Fruit fly (Drosophila melanogaster) whole organism, adult: ENCODE results near the gene mRpL17.

Source experiments
- CG11617 ChIP-seq: fragments of 200-800 bp; sonication (Bioruptor generic); optimal IDR thresholded peaks from 2 replicates; lab custom pipeline; 2017; ENCODE audit warnings: mild to moderate bottlenecking, missing biosample characterization, missing genetic modification reagents, missing genetic modification characterization
- CG12768 ChIP-seq: fragments of 200-800 bp; sonication (Bioruptor generic); optimal IDR thresholded peaks from 2 replicates; lab custom pipeline; 2017; ENCODE audit warnings: missing biosample characterization, missing genetic modification characterization, mild to moderate bottlenecking, moderate library complexity, missing genetic modification reagents
- CG14711 ChIP-seq: fragments of 200-800 bp; sonication (Bioruptor generic); optimal IDR thresholded peaks from 2 replicates; lab custom pipeline; 2018; ENCODE audit warnings: missing biosample characterization, mild to moderate bottlenecking, missing genetic modification characterization, moderate library complexity
- CG1620 ChIP-seq: fragments of 200-800 bp; sonication (Bioruptor generic); optimal IDR thresholded peaks from 2 replicates; lab custom pipeline; 2016; ENCODE audit warnings: missing biosample characterization, missing genetic modification characterization
- CG33017 ChIP-seq: fragments of 200-800 bp; sonication (Bioruptor generic); optimal IDR thresholded peaks from 2 replicates; lab custom pipeline; 2018; ENCODE audit warnings: missing biosample characterization, mild to moderate bottlenecking, missing genetic modification characterization, moderate library complexity
- CG5204 ChIP-seq: fragments of 200-800 bp; sonication (Bioruptor generic); optimal IDR thresholded peaks from 2 replicates; lab custom pipeline; 2016; ENCODE audit warnings: missing biosample characterization, missing genetic modification characterization
- CG7045 ChIP-seq: fragments of 200-800 bp; sonication (Bioruptor generic); optimal IDR thresholded peaks from 2 replicates; lab custom pipeline; 2017; ENCODE audit warnings: missing biosample characterization, mild to moderate bottlenecking, missing genetic modification characterization
- CG7101 ChIP-seq: fragments of 200-800 bp; sonication (Bioruptor generic); optimal IDR thresholded peaks from 2 replicates; lab custom pipeline; 2018; ENCODE audit warnings: missing biosample characterization, mild to moderate bottlenecking, missing genetic modification characterization, moderate library complexity
- Clk ChIP-seq: fragments of 200-800 bp; sonication (Bioruptor generic); optimal IDR thresholded peaks from 2 replicates; lab custom pipeline; 2017; ENCODE audit warnings: missing biosample characterization, missing genetic modification characterization
- Crg-1 ChIP-seq: fragments of 200-800 bp; sonication (Bioruptor generic); optimal IDR thresholded peaks from 2 replicates; lab custom pipeline; 2016; ENCODE audit warnings: missing biosample characterization, missing genetic modification characterization
- Hr96 ChIP-seq: fragments of 200-800 bp; sonication (Bioruptor generic); optimal IDR thresholded peaks from 2 replicates; lab custom pipeline; 2016; ENCODE audit warnings: missing biosample characterization, missing genetic modification characterization
- Mnt ChIP-seq: fragments of 200-800 bp; sonication (Bioruptor generic); optimal IDR thresholded peaks from 2 replicates; lab custom pipeline; 2016; ENCODE audit warnings: missing biosample characterization, mild to moderate bottlenecking, missing genetic modification characterization
- bab1 ChIP-seq: fragments of 200-800 bp; sonication (Bioruptor generic); optimal IDR thresholded peaks from 3 replicates; lab custom pipeline; 2019; ENCODE audit warnings: missing biosample characterization, mild to moderate bottlenecking, missing genetic modification characterization, moderate library complexity
- cic ChIP-seq: fragments of 200-800 bp; sonication (Bioruptor generic); optimal IDR thresholded peaks from 2 replicates; lab custom pipeline; 2017; ENCODE audit warnings: missing biosample characterization, mild to moderate bottlenecking, missing genetic modification characterization, moderate library complexity
- cnc ChIP-seq, 2 experiments: fragments of >200 bp; optimal IDR thresholded peaks; 2 replicates each; lab custom pipeline; 2017
- kay ChIP-seq: fragments of 200-800 bp; sonication (Bioruptor generic); peaks from one replicate; lab custom pipeline; 2016; ENCODE audit warnings: missing biosample characterization, missing genetic modification characterization, borderline replicate concordance
- ovo ChIP-seq: fragments of 200-800 bp; sonication (Bioruptor generic); optimal IDR thresholded peaks from 2 replicates; lab custom pipeline; 2016; ENCODE audit warnings: missing biosample characterization, missing genetic modification characterization
- pad ChIP-seq: fragments of 200-800 bp; sonication (Bioruptor generic); optimal IDR thresholded peaks from 3 replicates; lab custom pipeline; 2017; ENCODE audit warnings: missing biosample characterization, missing genetic modification characterization, mild to moderate bottlenecking, moderate library complexity, missing genetic modification reagents
- tj ChIP-seq: fragments of 200-800 bp; sonication (Bioruptor generic); optimal IDR thresholded peaks from 3 replicates; lab custom pipeline; 2017; ENCODE audit warnings: missing biosample characterization, mild to moderate bottlenecking, missing genetic modification characterization, moderate library complexity
- toe ChIP-seq: fragments of 200-800 bp; sonication (Bioruptor generic); optimal IDR thresholded peaks from 2 replicates; lab custom pipeline; 2016; ENCODE audit warnings: missing biosample characterization, missing genetic modification characterization

Gene mRpL17

dm6 chr3L:274855-275254 lies 10.3 kb downstream of the mRpL17 start, which contains the start of gene ttm2:
Gene ttm2 (plus strand): TSS chr3L:275155.
- TF ChIP-seq cic (GFP tag; lab: Kevin White, UChicago), result no peak
- TF ChIP-seq pad, result no peak
- no peak for TF ChIP-seq Hr96 (GFP tag; lab: Kevin White, UChicago)
- TF ChIP-seq CG5204 (GFP tag; lab: Kevin White, UChicago), result no peak
- TF ChIP-seq CG7045 (GFP tag; lab: Kevin White, UChicago), result no peak
- no peak for TF ChIP-seq Mnt (GFP tag; lab: Kevin White, UChicago)
- TF ChIP-seq CG14711 (tag; lab: Kevin White, UChicago), result no peak
- TF ChIP-seq tj (GFP tag; lab: Kevin White, UChicago), result no peak
- no peak for TF ChIP-seq Crg-1 (GFP tag; lab: Kevin White, UChicago)

- TF ChIP-seq CG7101 (no peak), Mnt (GFP tag; lab: Kevin White, UChicago) (peak; percentile 25), CG7045 (GFP tag; lab: Kevin White, UChicago) (no peak)
Measured at dm6 chr3L:276736-277487, 12.3 kb downstream of the mRpL17 start, which contains the start of gene RhoGEF3. Gene RhoGEF3 (plus strand): TSS chr3L:277437.

- TF ChIP-seq pad (peak; percentile 73), CG1620 (GFP tag; lab: Kevin White, UChicago) (no peak)
Measured at dm6 chr3L:282276-282675, 17.7 kb downstream of the mRpL17 start.

dm6 chr3L:284253-284652 lies 19.7 kb downstream of the mRpL17 start:
- TF ChIP-seq kay (GFP tag; lab: Kevin White, UChicago) (no peak), toe (GFP tag; lab: Kevin White, UChicago) (no peak), Crg-1 (GFP tag; lab: Kevin White, UChicago) (no peak)

dm6 chr3L:291583-292145 lies 27.1 kb downstream of the mRpL17 start:
- TF ChIP-seq pad (peak; percentile 74), CG1620 (GFP tag; lab: Kevin White, UChicago) (no peak), toe (GFP tag; lab: Kevin White, UChicago) (no peak), CG7101 (no peak)

- TF ChIP-seq ovo (GFP tag; lab: Kevin White, UChicago), result no peak
- TF ChIP-seq CG12768 (GFP tag; lab: Kevin White, UChicago), result peak; percentile 25
- TF ChIP-seq Crg-1 (GFP tag; lab: Kevin White, UChicago), result no peak
- TF ChIP-seq tj (GFP tag; lab: Kevin White, UChicago), result no peak
- TF ChIP-seq CG5204 (GFP tag; lab: Kevin White, UChicago), result no peak
- TF ChIP-seq bab1 (GFP tag; lab: Kevin White, UChicago), result peak; percentile 39
- TF ChIP-seq CG33017 (tag; lab: Kevin White, UChicago), result no peak
- no peak for TF ChIP-seq CG14711 (tag; lab: Kevin White, UChicago)
- no peak for TF ChIP-seq Hr96 (GFP tag; lab: Kevin White, UChicago)
- no peak for TF ChIP-seq kay (GFP tag; lab: Kevin White, UChicago)
- TF ChIP-seq CG11617 (GFP tag; lab: Kevin White, UChicago), result peak; percentile 28
- peak; percentile 33 for TF ChIP-seq Mnt (GFP tag; lab: Kevin White, UChicago)
- TF ChIP-seq pad, result peak; percentile 44
- no peak for TF ChIP-seq Clk (GFP tag; lab: Kevin White, UChicago)
- peak; percentile 8 for TF ChIP-seq cic (GFP tag; lab: Kevin White, UChicago)
- peak; percentile 14 for TF ChIP-seq CG1620 (GFP tag; lab: Kevin White, UChicago)
- TF ChIP-seq cnc (optimal IDR thresholded peaks at IDR 0.05; lab: Kevin White, UChicago), result no peak
- TF ChIP-seq CG7101, result peak; percentile 8
- TF ChIP-seq toe (GFP tag; lab: Kevin White, UChicago), result no peak
- no peak for TF ChIP-seq CG7045 (GFP tag; lab: Kevin White, UChicago)
Measured at dm6 chr3L:292146-292776, 27.7 kb downstream of the mRpL17 start.

- TF ChIP-seq Mnt (GFP tag; lab: Kevin White, UChicago), result no peak
- TF ChIP-seq cic (GFP tag; lab: Kevin White, UChicago), result no peak
- no peak for TF ChIP-seq cnc (optimal IDR thresholded peaks at IDR 0.05; lab: Kevin White, UChicago)
- TF ChIP-seq CG14711 (tag; lab: Kevin White, UChicago), result no peak
- no peak for TF ChIP-seq tj (GFP tag; lab: Kevin White, UChicago)
- no peak for TF ChIP-seq CG7101
- TF ChIP-seq CG5204 (GFP tag; lab: Kevin White, UChicago), result no peak
- no peak for TF ChIP-seq CG1620 (GFP tag; lab: Kevin White, UChicago)
- no peak for TF ChIP-seq CG11617 (GFP tag; lab: Kevin White, UChicago)
- TF ChIP-seq pad, result no peak
- TF ChIP-seq CG7045 (GFP tag; lab: Kevin White, UChicago), result no peak
- no peak for TF ChIP-seq kay (GFP tag; lab: Kevin White, UChicago)
- no peak for TF ChIP-seq Crg-1 (GFP tag; lab: Kevin White, UChicago)
- no peak for TF ChIP-seq toe (GFP tag; lab: Kevin White, UChicago)
- no peak for TF ChIP-seq Clk (GFP tag; lab: Kevin White, UChicago)
- TF ChIP-seq CG12768 (GFP tag; lab: Kevin White, UChicago), result no peak
- no peak for TF ChIP-seq CG33017 (tag; lab: Kevin White, UChicago)
- TF ChIP-seq Hr96 (GFP tag; lab: Kevin White, UChicago), result no peak
- no peak for TF ChIP-seq bab1 (GFP tag; lab: Kevin White, UChicago)
Measured at dm6 chr3L:294841-295408, 30.3 kb downstream of the mRpL17 start.
